Fruit fly (Drosophila melanogaster) whole organism, embryonic: ENCODE results near the gene CG4074.

Experiments
- Ada2b ChIP-seq: fragments of 200-800 bp; sonication (Bioruptor generic); IDR thresholded peaks from 2 replicates; pipeline ENCODE4 v1.3.6; 2022; ENCODE audit warnings: missing biosample characterization, missing genetic modification characterization
- B-H1 ChIP-seq: fragments of 200-800 bp; sonication (Bioruptor generic); IDR thresholded peaks from 3 replicates; pipeline ENCODE4 v1.3.6; 2022; ENCODE audit warnings: missing biosample characterization, missing genetic modification characterization
- Bgb ChIP-seq: fragments of 200-800 bp; sonication (Bioruptor generic); IDR thresholded peaks from 2 replicates; pipeline ENCODE4 v1.3.6; 2022; ENCODE audit warnings: missing biosample characterization, missing genetic modification characterization; ENCODE audit not compliant: partially characterized antibody
- CG10274 ChIP-seq: fragments of 200-800 bp; sonication (Bioruptor generic); optimal IDR thresholded peaks from 3 replicates; lab custom pipeline; 2017; ENCODE audit warnings: missing biosample characterization, mild to moderate bottlenecking, missing genetic modification characterization
- CG11723 ChIP-seq: fragments of 200-800 bp; sonication (Bioruptor generic); optimal IDR thresholded peaks from 2 replicates; lab custom pipeline; 2017; ENCODE audit warnings: missing biosample characterization, mild to moderate bottlenecking, missing genetic modification characterization
- CG12071 ChIP-seq: fragments of 200-800 bp; sonication (Bioruptor generic); optimal IDR thresholded peaks from 3 replicates; lab custom pipeline; 2018; ENCODE audit warnings: missing biosample characterization, mild to moderate bottlenecking, missing genetic modification characterization
- CG12219 ChIP-seq: fragments of 200-800 bp; sonication (Bioruptor generic); optimal IDR thresholded peaks from 3 replicates; lab custom pipeline; 2018; ENCODE audit warnings: missing biosample characterization, mild to moderate bottlenecking, missing genetic modification characterization
- CG15011 ChIP-seq: fragments of 200-800 bp; sonication (Bioruptor generic); optimal IDR thresholded peaks from 3 replicates; lab custom pipeline; 2018; ENCODE audit warnings: missing biosample characterization, mild to moderate bottlenecking, missing genetic modification characterization
- CG17612 ChIP-seq: fragments of 200-800 bp; sonication (Bioruptor generic); IDR thresholded peaks from 2 replicates; pipeline ENCODE4 v1.3.6; 2022; ENCODE audit warnings: missing biosample characterization, missing genetic modification characterization
- CG17912 ChIP-seq: fragments of 200-800 bp; sonication (Bioruptor generic); optimal IDR thresholded peaks from 2 replicates; lab custom pipeline; 2018; ENCODE audit warnings: missing biosample characterization, mild to moderate bottlenecking, missing genetic modification characterization
- CG31224 ChIP-seq: fragments of 200-800 bp; sonication (Bioruptor generic); IDR thresholded peaks from 2 replicates; pipeline ENCODE4 v1.3.6; 2022; ENCODE audit warnings: missing biosample characterization, missing genetic modification characterization
- CG34376 ChIP-seq: fragments of 200-800 bp; sonication (Bioruptor generic); optimal IDR thresholded peaks from 2 replicates; lab custom pipeline; 2018; ENCODE audit warnings: missing biosample characterization, mild to moderate bottlenecking, missing genetic modification characterization
- CG34422 ChIP-seq: fragments of 200-800 bp; sonication (Bioruptor generic); IDR thresholded peaks from 3 replicates; pipeline ENCODE4 v1.3.6; 2022; ENCODE audit warnings: missing biosample characterization, missing genetic modification characterization
- CG4617 ChIP-seq: fragments of 200-800 bp; sonication (Bioruptor generic); optimal IDR thresholded peaks from 3 replicates; lab custom pipeline; 2016; ENCODE audit warnings: missing biosample characterization, missing genetic modification characterization, borderline replicate concordance
- CG7987 ChIP-seq: fragments of 200-800 bp; sonication (Bioruptor generic); optimal IDR thresholded peaks from 2 replicates; lab custom pipeline; 2018; ENCODE audit warnings: missing biosample characterization, mild to moderate bottlenecking, missing genetic modification characterization, moderate library complexity
- CG9215 ChIP-seq: fragments of 200-800 bp; sonication (Bioruptor generic); IDR thresholded peaks from 2 replicates; pipeline ENCODE4 v1.3.6; 2022; ENCODE audit warnings: missing biosample characterization, missing genetic modification characterization
- Camta ChIP-seq: fragments of 200-800 bp; sonication (Bioruptor generic); optimal IDR thresholded peaks from 2 replicates; lab custom pipeline; 2016; ENCODE audit warnings: missing biosample characterization, missing genetic modification characterization
- CoRest ChIP-seq: fragments of 200-800 bp; sonication (Bioruptor generic); optimal IDR thresholded peaks from 3 replicates; lab custom pipeline; 2018; ENCODE audit warnings: missing biosample characterization, mild to moderate bottlenecking, missing genetic modification characterization, moderate library complexity
- CrebB ChIP-seq: fragments of 200-800 bp; sonication (Bioruptor generic); optimal IDR thresholded peaks from 3 replicates; lab custom pipeline; 2018; ENCODE audit warnings: missing biosample characterization, mild to moderate bottlenecking, missing genetic modification characterization
- Dad ChIP-seq: fragments of 200-800 bp; sonication (Bioruptor generic); optimal IDR thresholded peaks from 3 replicates; lab custom pipeline; 2016; ENCODE audit warnings: missing biosample characterization, missing genetic modification characterization
- Doc3 ChIP-seq: fragments of 200-800 bp; sonication (Bioruptor generic); IDR thresholded peaks from 3 replicates; pipeline ENCODE4 v1.3.6; 2022; ENCODE audit warnings: missing biosample characterization, missing genetic modification characterization; ENCODE audit not compliant: partially characterized antibody
- Ets97D ChIP-seq: fragments of 200-800 bp; sonication (Bioruptor generic); optimal IDR thresholded peaks from 3 replicates; lab custom pipeline; 2016; ENCODE audit warnings: missing biosample characterization, missing genetic modification characterization
- Fer1 ChIP-seq: fragments of 200-800 bp; sonication (Bioruptor generic); optimal IDR thresholded peaks from 2 replicates; lab custom pipeline; 2017; ENCODE audit warnings: missing biosample characterization, mild to moderate bottlenecking, missing genetic modification characterization
- Gsc ChIP-seq: fragments of 200-800 bp; sonication (Bioruptor generic); IDR thresholded peaks from 2 replicates; pipeline ENCODE4 v1.3.6; 2022; ENCODE audit warnings: missing biosample characterization, missing genetic modification characterization
- Hr39 ChIP-seq: fragments of >200 bp; optimal IDR thresholded peaks from 2 replicates; lab custom pipeline; 2017
- Kr ChIP-seq: fragments of 200-800 bp; sonication (Bioruptor generic); optimal IDR thresholded peaks from 2 replicates; lab custom pipeline; 2017; ENCODE audit warnings: missing biosample characterization, mild to moderate bottlenecking, missing genetic modification characterization
- Mes4 ChIP-seq: fragments of 200-800 bp; sonication (Bioruptor generic); optimal IDR thresholded peaks from 2 replicates; lab custom pipeline; 2016; ENCODE audit warnings: missing biosample characterization, missing genetic modification characterization
- Mrtf ChIP-seq: fragments of 200-800 bp; sonication (Bioruptor generic); IDR thresholded peaks from 3 replicates; pipeline ENCODE4 v1.3.6; 2022; ENCODE audit warnings: missing biosample characterization, missing genetic modification characterization
- Nf-YB ChIP-seq: fragments of 200-800 bp; sonication (Bioruptor generic); optimal IDR thresholded peaks from 3 replicates; lab custom pipeline; 2019; ENCODE audit warnings: missing biosample characterization, mild to moderate bottlenecking, missing genetic modification characterization, moderate library complexity
- Oaz ChIP-seq: fragments of 200-800 bp; sonication (Bioruptor generic); IDR thresholded peaks from 2 replicates; pipeline ENCODE4 v1.3.6; 2022; ENCODE audit warnings: missing biosample characterization, missing genetic modification characterization
- PHDP ChIP-seq: fragments of 200-800 bp; sonication (Bioruptor generic); optimal IDR thresholded peaks from 3 replicates; lab custom pipeline; 2018; ENCODE audit warnings: missing biosample characterization, mild to moderate bottlenecking, missing genetic modification characterization, moderate library complexity
- Pdp1 ChIP-seq, 2 experiments: fragments of 200-800 bp; sonication (Bioruptor generic); optimal IDR thresholded peaks; 3 replicates each; lab custom pipeline; 2016; ENCODE audit warnings: missing biosample characterization in 2 of 2, missing genetic modification characterization in 2 of 2, mild to moderate bottlenecking in 1 of 2, moderate library complexity in 1 of 2
- ab ChIP-seq: fragments of 200-800 bp; sonication (Bioruptor generic); optimal IDR thresholded peaks from 2 replicates; lab custom pipeline; 2016; ENCODE audit warnings: missing biosample characterization, missing genetic modification characterization
- bab2 ChIP-seq: fragments of 200-800 bp; sonication (Bioruptor generic); optimal IDR thresholded peaks from 2 replicates; lab custom pipeline; 2016; ENCODE audit warnings: missing biosample characterization, missing genetic modification characterization
- corto ChIP-seq: fragments of 200-800 bp; sonication (Bioruptor generic); optimal IDR thresholded peaks from 2 replicates; lab custom pipeline; 2016; ENCODE audit warnings: missing biosample characterization, mild to moderate bottlenecking, missing genetic modification characterization, moderate library complexity
- dpn ChIP-seq, 2 experiments: fragments of 200-800 bp; sonication (Bioruptor generic); optimal IDR thresholded peaks; 3 replicates each; lab custom pipeline; 2016; ENCODE audit warnings: missing biosample characterization in 2 of 2, missing genetic modification characterization in 2 of 2
- jumu ChIP-seq: fragments of 200-800 bp; sonication (Bioruptor generic); optimal IDR thresholded peaks from 3 replicates; lab custom pipeline; 2016; ENCODE audit warnings: missing biosample characterization, missing genetic modification characterization
- kay ChIP-seq: fragments of 200-800 bp; sonication (Bioruptor generic); optimal IDR thresholded peaks from 2 replicates; lab custom pipeline; 2016; ENCODE audit warnings: missing biosample characterization, missing genetic modification characterization
- maf-S ChIP-seq: fragments of 200-800 bp; sonication (Bioruptor generic); optimal IDR thresholded peaks from 2 replicates; lab custom pipeline; 2016; ENCODE audit warnings: missing biosample characterization, missing genetic modification characterization
- pita ChIP-seq: fragments of 200-800 bp; sonication (Bioruptor generic); optimal IDR thresholded peaks from 2 replicates; lab custom pipeline; 2017; ENCODE audit warnings: missing biosample characterization, mild to moderate bottlenecking, missing genetic modification characterization
- prd ChIP-seq, 3 experiments: fragments of >200 bp in 2 of 3; fragments of 200-800 bp in 1 of 3; sonication (Bioruptor generic) in 1 of 3; optimal IDR thresholded peaks in 2 of 3; IDR thresholded peaks in 1 of 3; 2 replicates in 2 of 3; 3 replicates in 1 of 3; pipeline versions ENCODE4 v1.3.6 to Lab custom; 2017 to 2022; ENCODE audit warnings: missing biosample characterization in 1 of 3, missing genetic modification characterization in 1 of 3
- psq ChIP-seq: fragments of 200-800 bp; sonication (Bioruptor generic); optimal IDR thresholded peaks from 2 replicates; lab custom pipeline; 2017; ENCODE audit warnings: missing biosample characterization, missing genetic modification characterization
- row ChIP-seq: fragments of 200-800 bp; sonication (Bioruptor generic); IDR thresholded peaks from 3 replicates; pipeline ENCODE4 v1.3.6; 2022; ENCODE audit warnings: missing biosample characterization, missing genetic modification characterization
- sisA ChIP-seq: fragments of 200-800 bp; sonication (Bioruptor generic); IDR thresholded peaks from 2 replicates; pipeline ENCODE4 v1.3.6; 2022; ENCODE audit warnings: missing biosample characterization, missing genetic modification characterization
- sug ChIP-seq: fragments of 200-800 bp; optimal IDR thresholded peaks from 2 replicates; lab custom pipeline; 2019; ENCODE audit warnings: missing biosample characterization, mild to moderate bottlenecking, missing genetic modification characterization, moderate library complexity
- tio ChIP-seq: fragments of 200-800 bp; sonication (Bioruptor generic); optimal IDR thresholded peaks from 2 replicates; lab custom pipeline; 2017; ENCODE audit warnings: missing biosample characterization, missing genetic modification characterization, inconsistent platforms
- unc-4 ChIP-seq: fragments of 200-800 bp; sonication (Bioruptor generic); IDR thresholded peaks from 2 replicates; pipeline ENCODE4 v1.3.6; 2022; ENCODE audit warnings: missing biosample characterization, missing genetic modification characterization; ENCODE audit not compliant: partially characterized antibody
- unpg ChIP-seq: fragments of 200-800 bp; sonication (Bioruptor generic); optimal IDR thresholded peaks from 3 replicates; lab custom pipeline; 2018; ENCODE audit warnings: missing biosample characterization, mild to moderate bottlenecking, missing genetic modification characterization, moderate library complexity
- wor ChIP-seq: fragments of 200-800 bp; sonication (Bioruptor generic); IDR thresholded peaks from 2 replicates; pipeline ENCODE4 v1.3.6; 2022; ENCODE audit warnings: missing biosample characterization, missing genetic modification characterization
- yki ChIP-seq: fragments of >200 bp; optimal IDR thresholded peaks from 3 replicates; lab custom pipeline; 2018

CG4074 gene

dm6 chr3L:20798325-20798846 is 29.1 kb upstream of the CG4074 start, which contains the start of the genes CG3698 and tzn (continued):
- TF ChIP-seq corto (GFP tag; lab: Kevin White, UChicago), result no peak
- peak; percentile 95 for TF ChIP-seq CG34422 (GFP tag; lab: Robert Waterston, UW)
- TF ChIP-seq Camta (GFP tag; lab: Kevin White, UChicago), result peak; percentile 87
- peak; percentile 87 for TF ChIP-seq sug
- peak; percentile 99 for TF ChIP-seq CG7987 (GFP tag; lab: Kevin White, UChicago)
- peak; percentile 87 for TF ChIP-seq tio
- TF ChIP-seq Hr39 (lab: Kevin White, UChicago), result no peak
- 0 out of 2 replicates have a peak, but pooled peaks have one; percentile 24 for TF ChIP-seq unc-4
- peak; percentile 80 for TF ChIP-seq CG9215 (GFP tag; lab: Robert Waterston, UW)
- TF ChIP-seq Pdp1 (GFP tag; optimal IDR thresholded peaks at IDR 0.05; lab: Kevin White, UChicago), result peak in 1 of 2 experiments; percentile 75
- TF ChIP-seq psq, result peak; percentile 87
- peak; percentile 90 for TF ChIP-seq CrebB (tag; lab: Kevin White, UChicago)
- peak; percentile 100 for TF ChIP-seq Ets97D (GFP tag; lab: Kevin White, UChicago)
- TF ChIP-seq Mrtf (GFP tag; lab: Robert Waterston, UW), result peak; percentile 90
- peak; percentile 78 to 93 for TF ChIP-seq dpn (GFP tag; optimal IDR thresholded peaks at IDR 0.05; lab: Kevin White, UChicago)
- TF ChIP-seq bab2 (GFP tag; lab: Kevin White, UChicago), result peak; percentile 77
- peak; percentile 93 for TF ChIP-seq unpg (GFP tag; lab: Kevin White, UChicago)
- TF ChIP-seq Dad (GFP tag; lab: Kevin White, UChicago), result peak; percentile 88
- peak; percentile 93 for TF ChIP-seq CG34376 (GFP tag; lab: Kevin White, UChicago)
- TF ChIP-seq kay (GFP tag; lab: Kevin White, UChicago), result peak; percentile 56
- peak; percentile 90 for TF ChIP-seq CG11723
- TF ChIP-seq CG12071 (GFP tag; lab: Kevin White, UChicago), result peak; percentile 91
- peak; percentile 52 for TF ChIP-seq jumu (GFP tag; lab: Kevin White, UChicago)
- peak; percentile 88 for TF ChIP-seq CG12219 (GFP tag; lab: Kevin White, UChicago)
- peak; percentile 89 for TF ChIP-seq CG4617
- TF ChIP-seq sisA, result peak; percentile 85
- peak; percentile 82 for TF ChIP-seq Ada2b (GFP tag; lab: Robert Waterston, UW)
- TF ChIP-seq Doc3 (GFP tag; lab: Robert Waterston, UW), result no peak
- peak; percentile 77 for TF ChIP-seq Nf-YB
- TF ChIP-seq wor, result peak; percentile 75
- peak; percentile 94 for TF ChIP-seq Oaz (GFP tag; lab: Robert Waterston, UW)
- TF ChIP-seq Mes4, result peak; percentile 82
- no peak for TF ChIP-seq Gsc (GFP tag; lab: Robert Waterston, UW)
- TF ChIP-seq pita (GFP tag; lab: Kevin White, UChicago), result peak; percentile 85
- peak; percentile 96 for TF ChIP-seq Fer1 (GFP tag; lab: Kevin White, UChicago)
- peak; percentile 73 for TF ChIP-seq row (GFP tag; lab: Robert Waterston, UW)
- no peak for TF ChIP-seq Bgb
- TF ChIP-seq Kr, result peak; percentile 81
- peak; percentile 91 for TF ChIP-seq PHDP (tag; lab: Kevin White, UChicago)
- TF ChIP-seq CG15011 (GFP tag; lab: Kevin White, UChicago), result peak; percentile 87
- peak; percentile 83 for TF ChIP-seq maf-S (GFP tag; lab: Kevin White, UChicago)
- peak; percentile 98 for TF ChIP-seq CG17912 (GFP tag; lab: Kevin White, UChicago)
- peak; percentile 87 for TF ChIP-seq B-H1 (GFP tag; lab: Robert Waterston, UW)
- peak; percentile 78; the same call in 1 of the 2 replicates for TF ChIP-seq CG17612 (GFP tag; lab: Robert Waterston, UW)
- TF ChIP-seq CoRest, result peak; percentile 89
- no peak for TF ChIP-seq yki (lab: Kevin White, UChicago)
- TF ChIP-seq prd (optimal IDR thresholded peaks at IDR 0.05; lab: Kevin White, UChicago), result no peak
- TF ChIP-seq prd (GFP tag; IDR thresholded peaks at IDR 0.05; lab: Robert Waterston, UW), result peak; percentile 85
- peak; percentile 89 for TF ChIP-seq CG31224 (GFP tag; lab: Robert Waterston, UW)
- TF ChIP-seq CG10274, result peak; percentile 88
- no peak for TF ChIP-seq ab (GFP tag; lab: Kevin White, UChicago)
